Worm (Caenorhabditis elegans) whole organism, L4 larva: ENCODE data around the gene H02F09.3.
A peak's percentile ranks its signal among the peaks of the same experiment; 100 is the strongest.

Experiments used
- D1046.2 ChIP-seq: fragments of 200-800 bp; sonication (Bioruptor generic); IDR thresholded peaks from 2 replicates; pipeline ENCODE4 v1.3.6; 2022; ENCODE audit warnings: missing genetic modification characterization, missing compliant biosample characterization
- F10B5.3 ChIP-seq: sonication (generic microtip); optimal IDR thresholded peaks from 2 replicates; lab custom pipeline; 2016; ENCODE audit warnings: mild to moderate bottlenecking, missing genetic modification characterization, missing compliant biosample characterization
- F26F4.8 ChIP-seq: fragments of 200-800 bp; sonication (Bioruptor generic); conservative IDR thresholded peaks from 2 replicates; pipeline ENCODE4 v1.3.6; 2022; ENCODE audit warnings: missing genetic modification characterization, missing compliant biosample characterization
- F37D6.2 ChIP-seq: sonication (generic microtip); optimal IDR thresholded peaks from 2 replicates; lab custom pipeline; 2016; ENCODE audit warnings: mild to moderate bottlenecking, missing genetic modification characterization, missing compliant biosample characterization
- F44E2.7 ChIP-seq: fragments of 200-800 bp; sonication (Bioruptor generic); IDR thresholded peaks from 2 replicates; pipeline ENCODE4 v2.1.2; 2022; ENCODE audit warnings: missing genetic modification characterization, missing compliant biosample characterization
- F49E8.2 ChIP-seq: sonication (generic microtip); optimal IDR thresholded peaks from 2 replicates; lab custom pipeline; 2016; ENCODE audit warnings: missing compliant biosample characterization, mild to moderate bottlenecking, missing genetic modification characterization, borderline replicate concordance
- Y5F2A.4 ChIP-seq: fragments of 200-800 bp; sonication (Bioruptor generic); optimal IDR thresholded peaks from 2 replicates; lab custom pipeline; 2018; ENCODE audit warnings: mild to moderate bottlenecking, missing genetic modification characterization, missing compliant biosample characterization
- Y75B8A.6 ChIP-seq: fragments of 200-800 bp; sonication (Bioruptor generic); IDR thresholded peaks from 2 replicates; pipeline ENCODE4 v1.3.6; 2022; ENCODE audit warnings: missing genetic modification reagents, missing genetic modification characterization, missing compliant biosample characterization
- ZK546.5 ChIP-seq, 2 experiments: sonication (generic microtip); optimal IDR thresholded peaks; 2 replicates each; lab custom pipeline; 2017; ENCODE audit warnings: missing biosample characterization in 2 of 2, missing genetic modification characterization in 2 of 2
- aha-1 ChIP-seq: fragments of 150-350 bp; peaks from one replicate; lab custom pipeline; 2014; ENCODE audit warnings: missing biosample characterization, missing genetic modification characterization
- aly-2 ChIP-seq: sonication (generic microtip); optimal IDR thresholded peaks from 2 replicates; lab custom pipeline; 2018; ENCODE audit warnings: missing biosample characterization, missing genetic modification characterization
- attf-4 ChIP-seq: sonication (generic microtip); optimal IDR thresholded peaks from 3 replicates; lab custom pipeline; 2017; ENCODE audit warnings: missing biosample characterization, missing genetic modification characterization
- ceh-20 ChIP-seq: fragments of 200-800 bp; sonication (Bioruptor generic); IDR thresholded peaks from 2 replicates; pipeline ENCODE4 v1.3.6; 2022; ENCODE audit warnings: missing genetic modification reagents, missing genetic modification characterization, missing compliant biosample characterization
- ceh-62 ChIP-seq: sonication (generic microtip); optimal IDR thresholded peaks from 2 replicates; lab custom pipeline; 2017; ENCODE audit warnings: missing biosample characterization, missing genetic modification characterization
- ces-1 ChIP-seq: fragments of 150-350 bp; sonication (generic microtip); optimal IDR thresholded peaks from 4 replicates; lab custom pipeline; 2014; ENCODE audit warnings: missing biosample characterization, missing genetic modification reagents, missing genetic modification characterization
- daf-16 ChIP-seq, 3 experiments: sonication (generic microtip); optimal IDR thresholded peaks; 2 replicates each; lab custom pipeline; 2016 to 2017; ENCODE audit warnings: missing genetic modification characterization in 3 of 3, missing genetic modification reagents in 3 of 3, mild to moderate bottlenecking in 2 of 3, missing compliant biosample characterization in 2 of 3, missing biosample characterization in 1 of 3, moderate library complexity in 1 of 3
- daf-8 ChIP-seq: fragments of 200-800 bp; sonication (Bioruptor generic); IDR thresholded peaks from 2 replicates; pipeline ENCODE4 v1.3.6; 2022; ENCODE audit warnings: missing genetic modification characterization, missing compliant biosample characterization
- dmd-6 ChIP-seq: fragments of 200-800 bp; sonication (Bioruptor generic); IDR thresholded peaks from 2 replicates; pipeline ENCODE4 v1.3.6; 2022; ENCODE audit warnings: missing genetic modification reagents, missing genetic modification characterization, missing compliant biosample characterization
- duxl-1 ChIP-seq: sonication (generic microtip); optimal IDR thresholded peaks from 2 replicates; lab custom pipeline; 2016; ENCODE audit warnings: mild to moderate bottlenecking, missing genetic modification characterization, moderate library complexity, missing compliant biosample characterization; ENCODE audit not compliant: poor library complexity
- dve-1 ChIP-seq: sonication (generic microtip); optimal IDR thresholded peaks from 2 replicates; lab custom pipeline; 2017; ENCODE audit warnings: antibody characterized with exemption, mild to moderate bottlenecking, missing genetic modification characterization, missing compliant biosample characterization; ENCODE audit not compliant: insufficient read depth
- hif-1 ChIP-seq, 2 experiments: sonication (generic microtip); optimal IDR thresholded peaks; 2 replicates each; lab custom pipeline; 2016 to 2017; ENCODE audit warnings: missing compliant biosample characterization in 2 of 2, missing genetic modification characterization in 2 of 2, missing genetic modification reagents in 2 of 2, missing genotype in 2 of 2, mild to moderate bottlenecking in 1 of 2
- hlh-11 ChIP-seq: fragments of 200-800 bp; sonication (Bioruptor generic); optimal IDR thresholded peaks from 2 replicates; lab custom pipeline; 2018; ENCODE audit warnings: mild to moderate bottlenecking, missing genetic modification characterization, missing compliant biosample characterization
- hmg-1.1 ChIP-seq: fragments of 200-800 bp; sonication (Bioruptor generic); IDR thresholded peaks from 2 replicates; pipeline ENCODE4 v1.3.6; 2022; ENCODE audit warnings: missing genetic modification reagents, missing genetic modification characterization, missing compliant biosample characterization
- jun-1 ChIP-seq: fragments of 150-350 bp; optimal IDR thresholded peaks from 2 replicates; lab custom pipeline; 2014; ENCODE audit warnings: missing biosample characterization, missing genetic modification reagents, missing genetic modification characterization
- lin-13 ChIP-seq: fragments of 150-350 bp; optimal IDR thresholded peaks from 2 replicates; lab custom pipeline; 2014; ENCODE audit warnings: missing biosample characterization, missing genetic modification reagents, missing genetic modification characterization
- lin-15B ChIP-seq: fragments of 150-350 bp; sonication (generic microtip); optimal IDR thresholded peaks from 3 replicates; lab custom pipeline; 2014; ENCODE audit warnings: missing biosample characterization, missing genetic modification characterization
- lin-38 ChIP-seq: fragments of 200-800 bp; sonication (Bioruptor generic); IDR thresholded peaks from 2 replicates; pipeline ENCODE4 v1.3.6; 2022; ENCODE audit warnings: missing genetic modification reagents, missing genetic modification characterization, missing compliant biosample characterization
- lir-3 ChIP-seq: sonication (generic microtip); optimal IDR thresholded peaks from 2 replicates; lab custom pipeline; 2016; ENCODE audit warnings: mild to moderate bottlenecking, missing genetic modification characterization, missing compliant biosample characterization
- madf-9 ChIP-seq: fragments of 200-800 bp; sonication (Bioruptor generic); conservative IDR thresholded peaks from 2 replicates; pipeline ENCODE4 v1.3.6; 2022; ENCODE audit warnings: missing genetic modification reagents, missing genetic modification characterization, missing compliant biosample characterization
- mep-1 ChIP-seq: fragments of 150-350 bp; sonication (generic microtip); optimal IDR thresholded peaks from 3 replicates; lab custom pipeline; 2014; ENCODE audit warnings: missing biosample characterization, missing genetic modification characterization
- mes-2 ChIP-seq: sonication (generic microtip); optimal IDR thresholded peaks from 2 replicates; lab custom pipeline; 2016; ENCODE audit warnings: missing genotype, mild to moderate bottlenecking, missing genetic modification characterization, missing compliant biosample characterization; ENCODE audit not compliant: poor library complexity, severe bottlenecking
- nhr-11 ChIP-seq: fragments of 150-350 bp; optimal IDR thresholded peaks from 2 replicates; lab custom pipeline; 2014; ENCODE audit warnings: missing biosample characterization, missing genetic modification characterization
- nhr-111 ChIP-seq: fragments of 200-800 bp; sonication (Bioruptor generic); optimal IDR thresholded peaks from 2 replicates; lab custom pipeline; 2018; ENCODE audit warnings: mild to moderate bottlenecking, missing genetic modification characterization, missing compliant biosample characterization
- nhr-25 ChIP-seq: sonication (generic microtip); optimal IDR thresholded peaks from 2 replicates; lab custom pipeline; 2017; ENCODE audit warnings: missing genetic modification characterization, mild to moderate bottlenecking, missing compliant biosample characterization, antibody characterized with exemption, moderate library complexity, borderline replicate concordance; ENCODE audit not compliant: insufficient read depth
- nhr-42 ChIP-seq: fragments of 200-800 bp; sonication (Bioruptor generic); IDR thresholded peaks from 2 replicates; pipeline ENCODE4 v1.3.6; 2022; ENCODE audit warnings: missing genetic modification characterization, missing compliant biosample characterization
- nhr-6 ChIP-seq: fragments of 150-350 bp; optimal IDR thresholded peaks from 2 replicates; lab custom pipeline; 2014; ENCODE audit warnings: missing biosample characterization, missing genetic modification characterization
- pha-4 ChIP-seq, 2 experiments: fragments of 150-350 bp in 1 of 2; fragments of 200-800 bp in 1 of 2; sonication (Bioruptor generic) in 1 of 2; IDR thresholded peaks in 1 of 2; optimal IDR thresholded peaks in 1 of 2; 2 replicates each; pipeline versions ENCODE4 v1.3.6 to Lab custom; 2014 to 2022; ENCODE audit warnings: missing genetic modification characterization in 2 of 2, missing genetic modification reagents in 2 of 2, missing biosample characterization in 1 of 2, missing compliant biosample characterization in 1 of 2
- rbr-2 ChIP-seq: sonication (generic microtip); optimal IDR thresholded peaks from 2 replicates; lab custom pipeline; 2016; ENCODE audit warnings: missing genotype, missing genetic modification characterization, missing compliant biosample characterization
- saeg-2 ChIP-seq: fragments of 200-800 bp; sonication (Bioruptor generic); IDR thresholded peaks from 2 replicates; pipeline ENCODE4 v1.3.6; 2022; ENCODE audit warnings: missing genetic modification reagents, missing genetic modification characterization, missing compliant biosample characterization
- sdz-12 ChIP-seq: fragments of 200-800 bp; sonication (Bioruptor generic); optimal IDR thresholded peaks from 2 replicates; lab custom pipeline; 2018; ENCODE audit warnings: mild to moderate bottlenecking, missing genetic modification characterization, missing compliant biosample characterization
- skn-1 ChIP-seq: fragments of 150-350 bp; optimal IDR thresholded peaks from 2 replicates; lab custom pipeline; 2014; ENCODE audit warnings: missing biosample characterization, missing genetic modification characterization
- tra-1 ChIP-seq: fragments of 200-800 bp; sonication (Bioruptor generic); IDR thresholded peaks from 2 replicates; pipeline ENCODE4 v1.3.6; 2022; ENCODE audit warnings: missing genetic modification reagents, missing genetic modification characterization, missing compliant biosample characterization
- unc-130 ChIP-seq: sonication (generic microtip); optimal IDR thresholded peaks from 2 replicates; lab custom pipeline; 2016; ENCODE audit warnings: missing genetic modification reagents, missing genetic modification characterization, missing compliant biosample characterization
- unc-39 ChIP-seq: sonication (generic microtip); optimal IDR thresholded peaks from 2 replicates; lab custom pipeline; 2017; ENCODE audit warnings: missing biosample characterization, missing genetic modification characterization
- unc-62 ChIP-seq, 3 experiments: fragments of 150-350 bp in 1 of 3; sonication (generic microtip); optimal IDR thresholded peaks in 2 of 3; peaks in 1 of 3; 1 replicate in 1 of 3; 2 replicates in 2 of 3; lab custom pipeline; 2014 to 2017; ENCODE audit warnings: missing biosample characterization in 3 of 3, missing genetic modification characterization in 3 of 3, missing genetic modification reagents in 3 of 3, missing genotype in 1 of 3
- zag-1 ChIP-seq: fragments of 150-350 bp; optimal IDR thresholded peaks from 2 replicates; lab custom pipeline; 2014; ENCODE audit warnings: missing biosample characterization, missing genetic modification characterization
- zfp-2 ChIP-seq: sonication (generic microtip); optimal IDR thresholded peaks from 2 replicates; lab custom pipeline; 2016; ENCODE audit warnings: mild to moderate bottlenecking, missing genetic modification characterization, missing compliant biosample characterization
- zfp-3 ChIP-seq: fragments of 200-800 bp; sonication (Bioruptor generic); conservative IDR thresholded peaks from 2 replicates; pipeline ENCODE4 v1.3.6; 2022; ENCODE audit warnings: missing genetic modification reagents, missing genetic modification characterization, missing compliant biosample characterization

H02F09.3 gene

ce11 chrX:1523272-1523671, 45.2 kb upstream of the H02F09.3 start:
- TF ChIP-seq jun-1: no peak
- TF ChIP-seq aly-2 (tag; lab: Kevin White, UChicago): no peak
- TF ChIP-seq aha-1 (tag; lab: Kevin White, UChicago): peak; percentile 66

ce11 chrX:1524559-1524958, 43.9 kb upstream of the H02F09.3 start:
- TF ChIP-seq F10B5.3 (tag; lab: Kevin White, UChicago): no peak
- TF ChIP-seq mes-2: peak; percentile 65
- TF ChIP-seq hmg-1.1 (GFP tag; lab: Robert Waterston, UW): peak; percentile 60
- no peak for TF ChIP-seq nhr-111
- TF ChIP-seq unc-62 (GFP tag; optimal IDR thresholded peaks at IDR 0.05 in 1 of 2; lab: Kevin White, UChicago): peak in 1 of 2 experiments; percentile 64
- no peak for TF ChIP-seq unc-62 (tag; optimal IDR thresholded peaks at IDR 0.05; lab: Kevin White, UChicago)
- TF ChIP-seq Y5F2A.4 (GFP tag; lab: Kevin White, UChicago): no peak
- no peak for TF ChIP-seq F49E8.2
- TF ChIP-seq lin-15B (tag; lab: Kevin White, UChicago): no peak
- TF ChIP-seq rbr-2: peak; percentile 48
- TF ChIP-seq aha-1 (tag; lab: Kevin White, UChicago): peak; percentile 81
- TF ChIP-seq madf-9 (GFP tag; lab: Robert Waterston, UW): no peak
- peak in 1 of 2 experiments; percentile 31 for TF ChIP-seq hif-1 (tag; optimal IDR thresholded peaks at IDR 0.05; lab: Kevin White, UChicago)
- TF ChIP-seq F37D6.2 (tag; lab: Kevin White, UChicago): peak; percentile 7
- TF ChIP-seq F44E2.7: no peak
- peak; percentile 67 for TF ChIP-seq hlh-11 (tag; lab: Kevin White, UChicago)
- no peak for TF ChIP-seq attf-4
- 0 out of 2 replicates have a peak, but pooled peaks have one; percentile 17 for TF ChIP-seq dmd-6 (GFP tag; lab: Robert Waterston, UW)
- no peak for TF ChIP-seq duxl-1 (tag; lab: Kevin White, UChicago)
- no peak for TF ChIP-seq lin-13 (GFP tag; lab: Kevin White, UChicago)
- TF ChIP-seq pha-4 (GFP tag; IDR thresholded peaks at IDR 0.05; lab: Robert Waterston, UW): no peak
- TF ChIP-seq pha-4 (tag; optimal IDR thresholded peaks at IDR 0.05; lab: Kevin White, UChicago): no peak
- TF ChIP-seq nhr-6: no peak
- TF ChIP-seq ZK546.5 (tag; optimal IDR thresholded peaks at IDR 0.05; lab: Kevin White, UChicago): no peak
- TF ChIP-seq dve-1 (tag; lab: Kevin White, UChicago): peak; percentile 40
- TF ChIP-seq sdz-12 (GFP tag; lab: Kevin White, UChicago): no peak
- TF ChIP-seq F26F4.8 (GFP tag; lab: Robert Waterston, UW): no peak
- no peak for TF ChIP-seq unc-39 (tag; lab: Kevin White, UChicago)
- no peak for TF ChIP-seq ceh-62 (tag; lab: Kevin White, UChicago)
- TF ChIP-seq mep-1 (tag; lab: Kevin White, UChicago): peak; percentile 76
- no peak for TF ChIP-seq nhr-42
- TF ChIP-seq lin-38: no peak
- no peak for TF ChIP-seq unc-130 (GFP tag; lab: Kevin White, UChicago)
- TF ChIP-seq nhr-25 (tag; lab: Kevin White, UChicago): no peak
- no peak for TF ChIP-seq D1046.2 (GFP tag; lab: Robert Waterston, UW)
- TF ChIP-seq saeg-2 (GFP tag; lab: Robert Waterston, UW): no peak
- TF ChIP-seq zfp-3 (GFP tag; lab: Robert Waterston, UW): no peak
- TF ChIP-seq ceh-20 (GFP tag; lab: Robert Waterston, UW): no peak
- no peak for TF ChIP-seq daf-16 (GFP tag; optimal IDR thresholded peaks at IDR 0.05; lab: Kevin White, UChicago)
- peak; percentile 18 for TF ChIP-seq daf-16 (tag; optimal IDR thresholded peaks at IDR 0.05; lab: Kevin White, UChicago)
- no peak for TF ChIP-seq skn-1
- no peak for TF ChIP-seq nhr-11
- no peak for TF ChIP-seq lir-3 (tag; lab: Kevin White, UChicago)
- TF ChIP-seq ces-1 (GFP tag; lab: Kevin White, UChicago): no peak
- no peak for TF ChIP-seq zfp-2 (tag; lab: Kevin White, UChicago)
- TF ChIP-seq Y75B8A.6 (GFP tag; lab: Robert Waterston, UW): no peak
- TF ChIP-seq zag-1 (tag; lab: Kevin White, UChicago): no peak
- TF ChIP-seq daf-8 (GFP tag; lab: Robert Waterston, UW): no peak
- TF ChIP-seq tra-1 (GFP tag; lab: Robert Waterston, UW): no peak
